Worm (Caenorhabditis elegans): ENCODE results near the gene lbp-4.

DNA sequence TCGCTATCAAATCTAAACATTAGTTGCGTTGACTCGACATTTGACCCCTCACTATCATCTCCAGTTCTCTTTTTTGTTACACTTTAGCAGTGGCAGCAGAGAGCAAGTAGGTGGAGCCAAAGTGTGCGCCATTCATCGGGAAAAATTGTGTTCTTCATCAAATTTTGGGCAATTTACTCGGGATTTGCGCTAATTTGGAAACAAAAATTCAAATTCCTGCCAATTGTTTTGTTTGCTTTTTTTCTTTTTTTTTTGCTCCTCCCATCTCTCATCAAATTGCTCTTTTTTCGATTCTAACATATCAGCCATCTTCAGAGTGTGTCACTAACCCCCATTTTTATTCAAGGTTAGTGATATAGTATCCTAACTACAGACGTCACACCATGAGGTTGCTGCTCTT lies 6.5 kb downstream of the lbp-4 start, which contains the start of gene mig-6:
- TF ChIP-seq hlh-8 (tag; optimal IDR thresholded peaks at IDR 0.05) (no peak), pha-4 (tag; optimal IDR thresholded peaks at IDR 0.05) (no peak), ama-1 (optimal IDR thresholded peaks at IDR 0.05) (no peak), F13H6.1 (tag; optimal IDR thresholded peaks at IDR 0.05) (no peak), hlh-30 (tag; optimal IDR thresholded peaks at IDR 0.05; ENCODE audit: insufficient read depth) (no peak), ceh-24 (tag; optimal IDR thresholded peaks at IDR 0.05) (no peak), pqm-1 (tag; optimal IDR thresholded peaks at IDR 0.05) (no peak), unc-86 (tag; optimal IDR thresholded peaks at IDR 0.05) (no peak)

Data from whole organism, late embryonic.